Fruit fly (Drosophila melanogaster): Measurements from ENCODE around the gene CG11162.

The CG11162 gene

DNA sequence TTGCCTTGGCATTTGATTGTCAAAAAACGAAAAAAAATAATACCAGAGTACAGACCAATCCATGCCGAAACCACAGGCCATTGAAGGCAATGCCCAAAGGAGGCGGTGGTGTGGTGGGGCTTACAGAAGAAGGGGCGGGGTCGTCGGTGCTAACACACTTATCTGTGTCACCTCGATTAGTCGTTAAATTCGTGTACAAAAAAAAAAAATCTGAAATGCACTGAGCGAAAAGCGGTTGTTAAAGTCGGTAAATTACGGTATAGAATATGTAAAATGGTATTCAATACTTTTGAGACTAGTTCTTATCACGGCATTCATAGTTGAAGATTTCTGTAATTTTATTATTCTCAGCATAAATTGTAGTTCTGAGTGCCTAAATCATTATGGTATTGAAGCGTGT lies 32.7 kb upstream of the CG11162 start (continued):
- peak; percentile 10 for TF ChIP-seq tap (tag; optimal IDR thresholded peaks at IDR 0.05)
- TF ChIP-seq CG4424 (GFP tag; optimal IDR thresholded peaks at IDR 0.05) = peak; percentile 71
- TF ChIP-seq sim (GFP tag; IDR thresholded peaks at IDR 0.05) = peak; percentile 61; the same call in 1 of the 2 replicates
- peak; percentile 69 for TF ChIP-seq sens-2 (GFP tag; IDR thresholded peaks at IDR 0.05)
- no peak; the same call in 1 of the 2 replicates for TF ChIP-seq onecut (GFP tag; IDR thresholded peaks at IDR 0.05)
- TF ChIP-seq CG1832 (GFP tag; optimal IDR thresholded peaks at IDR 0.05) = no peak
- 0 out of 2 replicates have a peak, but pooled peaks have one; percentile 24 for TF ChIP-seq CG5953 (GFP tag; IDR thresholded peaks at IDR 0.05)
- no peak for TF ChIP-seq D (optimal IDR thresholded peaks at IDR 0.05)
- TF ChIP-seq D (GFP tag; optimal IDR thresholded peaks at IDR 0.05) = peak; percentile 28
- TF ChIP-seq Fer1 (GFP tag; optimal IDR thresholded peaks at IDR 0.05) = peak; percentile 36
- TF ChIP-seq esg (GFP tag; conservative IDR thresholded peaks at IDR 0.05) = peak; percentile 57
- no peak for TF ChIP-seq repo (GFP tag; optimal IDR thresholded peaks at IDR 0.05)
- TF ChIP-seq Scr (GFP tag; IDR thresholded peaks at IDR 0.05; ENCODE audit: partially characterized antibody) = no peak
- TF ChIP-seq eve (GFP tag; optimal IDR thresholded peaks at IDR 0.05) = peak in 1 of 2 experiments; percentile 65
- no peak for TF ChIP-seq CG15479 (GFP tag; optimal IDR thresholded peaks at IDR 0.05)
- TF ChIP-seq kni (GFP tag; optimal IDR thresholded peaks at IDR 0.05) = no peak
- no peak for TF ChIP-seq CG9932 (GFP tag; IDR thresholded peaks at IDR 0.05)
- TF ChIP-seq CG4707 (GFP tag; optimal IDR thresholded peaks at IDR 0.05) = no peak
- TF ChIP-seq pnt (GFP tag; optimal IDR thresholded peaks at IDR 0.05) = peak; percentile 46
- TF ChIP-seq Tbp (GFP tag; optimal IDR thresholded peaks at IDR 0.05) = no peak
- no peak for TF ChIP-seq z (GFP tag; IDR thresholded peaks at IDR 0.05)
- TF ChIP-seq lbe (GFP tag; optimal IDR thresholded peaks at IDR 0.05) = no peak
- TF ChIP-seq CG18262 (tag; optimal IDR thresholded peaks at IDR 0.05) = peak; percentile 59
- peak; percentile 31; the same call in 1 of the 3 replicates for TF ChIP-seq CG7357 (GFP tag; IDR thresholded peaks at IDR 0.05)
- no peak for TF ChIP-seq emc (GFP tag; optimal IDR thresholded peaks at IDR 0.05)
- no peak for TF ChIP-seq gt (GFP tag; IDR thresholded peaks at IDR 0.05)
- TF ChIP-seq Dek (tag; optimal IDR thresholded peaks at IDR 0.05) = no peak
- TF ChIP-seq CG18476 (GFP tag; optimal IDR thresholded peaks at IDR 0.05) = peak; percentile 44
- peak; percentile 81 for TF ChIP-seq exex (tag; optimal IDR thresholded peaks at IDR 0.05)
- no peak for TF ChIP-seq CG18011 (GFP tag; optimal IDR thresholded peaks at IDR 0.05)
- TF ChIP-seq CG34376 (GFP tag; optimal IDR thresholded peaks at IDR 0.05) = peak; percentile 68
- TF ChIP-seq CG10366 (GFP tag; IDR thresholded peaks at IDR 0.05) = peak; percentile 28
- TF ChIP-seq CG18599 (GFP tag; optimal IDR thresholded peaks at IDR 0.05) = peak; percentile 60
- no peak for TF ChIP-seq Hey (tag; optimal IDR thresholded peaks at IDR 0.05)
- TF ChIP-seq Xrp1 (GFP tag; IDR thresholded peaks at IDR 0.05) = peak; percentile 74
- TF ChIP-seq bowl (GFP tag; IDR thresholded peaks at IDR 0.05) = peak; percentile 46; the same call in 1 of the 2 replicates
- no peak for TF ChIP-seq CG16815 (GFP tag; optimal IDR thresholded peaks at IDR 0.05)
- TF ChIP-seq D19A (tag; optimal IDR thresholded peaks at IDR 0.05) = peak; percentile 24
- TF ChIP-seq CG7372 (GFP tag; IDR thresholded peaks at IDR 0.05) = no peak
- no peak for TF ChIP-seq mam (GFP tag; optimal IDR thresholded peaks at IDR 0.05)
- TF ChIP-seq CG10654 (GFP tag; optimal IDR thresholded peaks at IDR 0.05) = peak; percentile 54
- TF ChIP-seq gcm (GFP tag; optimal IDR thresholded peaks at IDR 0.05) = no peak
- TF ChIP-seq Hand (GFP tag; optimal IDR thresholded peaks at IDR 0.05) = no peak
- TF ChIP-seq Usf (GFP tag; optimal IDR thresholded peaks at IDR 0.05) = no peak
- TF ChIP-seq MESR4 (GFP tag; optimal IDR thresholded peaks at IDR 0.05) = no peak
- no peak for TF ChIP-seq CG9215 (GFP tag; IDR thresholded peaks at IDR 0.05)
- TF ChIP-seq Pdp1 (GFP tag; optimal IDR thresholded peaks at IDR 0.05) = peak; percentile 26 to 61
- TF ChIP-seq B-H2 (GFP tag; optimal IDR thresholded peaks at IDR 0.05) = no peak
- 0 out of 3 replicates have a peak, but pooled peaks have one; percentile 23 for TF ChIP-seq gce (GFP tag; IDR thresholded peaks at IDR 0.05)
- peak; percentile 41 for TF ChIP-seq Ravus (GFP tag; IDR thresholded peaks at IDR 0.05)
- TF ChIP-seq CG7745 (tag; optimal IDR thresholded peaks at IDR 0.05) = no peak
- TF ChIP-seq al (GFP tag; IDR thresholded peaks at IDR 0.05) = no peak
